Fruit fly (Drosophila melanogaster): Measurements from ENCODE around the gene CG17124.
A peak's percentile ranks its signal among the peaks of the same experiment; 100 is the strongest.

CG17124 gene

dm6 chr2L:10760422-10761166, 4.5 kb upstream of the CG17124 start, which contains the start of gene CG6495 (continued):
- no peak for TF ChIP-seq Sox102F (GFP tag; optimal IDR thresholded peaks at IDR 0.05)
- TF ChIP-seq ss (GFP tag; optimal IDR thresholded peaks at IDR 0.05) = peak in 1 of 2 experiments; percentile 8
- no peak for TF ChIP-seq salr (GFP tag; optimal IDR thresholded peaks at IDR 0.05)
- TF ChIP-seq CG3919 (GFP tag; optimal IDR thresholded peaks at IDR 0.05) = peak; percentile 28
- TF ChIP-seq eg (GFP tag; IDR thresholded peaks at IDR 0.05) = no peak
- TF ChIP-seq CG8632 (GFP tag; optimal IDR thresholded peaks at IDR 0.05) = peak; percentile 3
- peak; percentile 10 for TF ChIP-seq net (GFP tag; optimal IDR thresholded peaks at IDR 0.05)
- peak; percentile 84 for TF ChIP-seq Eip78C (GFP tag)
- no peak for TF ChIP-seq CG6808 (GFP tag; optimal IDR thresholded peaks at IDR 0.05)
- no peak for TF ChIP-seq Hr38 (GFP tag; optimal IDR thresholded peaks at IDR 0.05)
- TF ChIP-seq CG6854 (GFP tag; optimal IDR thresholded peaks at IDR 0.05) = no peak
- no peak for TF ChIP-seq achi (GFP tag; optimal IDR thresholded peaks at IDR 0.05)
- TF ChIP-seq fd59A (GFP tag; optimal IDR thresholded peaks at IDR 0.05) = no peak
- TF ChIP-seq lz (GFP tag; optimal IDR thresholded peaks at IDR 0.05) = no peak
- no peak for TF ChIP-seq dac (GFP tag; optimal IDR thresholded peaks at IDR 0.05)
- TF ChIP-seq Eip75B (GFP tag; optimal IDR thresholded peaks at IDR 0.05) = peak; percentile 33
- TF ChIP-seq Blimp-1 (GFP tag; optimal IDR thresholded peaks at IDR 0.05) = no peak
- TF ChIP-seq Lpt (GFP tag; optimal IDR thresholded peaks at IDR 0.05) = no peak
- no peak for TF ChIP-seq CG10669 (GFP tag; optimal IDR thresholded peaks at IDR 0.05)

DNA sequence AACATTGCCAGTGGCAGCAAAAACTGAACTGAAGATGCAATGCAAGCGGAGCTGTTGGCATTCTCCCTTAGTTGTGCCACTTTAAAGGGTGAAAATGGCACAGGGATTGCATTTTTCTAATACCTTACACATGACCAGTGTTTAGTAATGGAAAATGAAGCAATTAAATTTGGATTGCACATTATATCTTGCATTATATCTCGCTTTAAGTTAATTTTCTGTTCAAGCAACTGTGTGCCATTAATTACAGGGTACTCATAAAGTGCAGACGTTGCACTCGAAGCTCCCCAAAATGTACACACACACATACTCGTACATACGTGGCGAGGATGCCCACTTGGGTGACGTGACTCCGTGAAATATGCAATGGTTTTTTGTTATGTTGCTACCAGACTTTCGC, 3.5 kb upstream of the CG17124 start:
- TF ChIP-seq CG9139 (GFP tag; optimal IDR thresholded peaks at IDR 0.05) (no peak), CG7368 (GFP tag; optimal IDR thresholded peaks at IDR 0.05) (peak; percentile 21), CG6792 (GFP tag; optimal IDR thresholded peaks at IDR 0.05) (peak; percentile 52), esn (GFP tag; optimal IDR thresholded peaks at IDR 0.05) (peak; percentile 46), CG11294 (GFP tag; IDR thresholded peaks at IDR 0.05) (no peak), CG1621 (tag; optimal IDR thresholded peaks at IDR 0.05) (peak; percentile 32), lz (GFP tag; optimal IDR thresholded peaks at IDR 0.05) (peak; percentile 49), CG3919 (GFP tag; optimal IDR thresholded peaks at IDR 0.05) (peak; percentile 56), fkh (GFP tag; optimal IDR thresholded peaks at IDR 0.05) (no peak), CG15336 (GFP tag; IDR thresholded peaks at IDR 0.05) (no peak), fd59A (GFP tag; optimal IDR thresholded peaks at IDR 0.05) (no peak), salr (GFP tag; optimal IDR thresholded peaks at IDR 0.05) (peak in 1 of 2 experiments; percentile 26), Gug (GFP tag; IDR thresholded peaks at IDR 0.05) (no peak), Hr4 (GFP tag; optimal IDR thresholded peaks at IDR 0.05) (peak; percentile 26), svp (GFP tag) (peak; percentile 69), Sox102F (GFP tag; optimal IDR thresholded peaks at IDR 0.05) (peak; percentile 41), Ets96B (tag; optimal IDR thresholded peaks at IDR 0.05) (peak; percentile 61), Lpt (GFP tag; optimal IDR thresholded peaks at IDR 0.05) (no peak), achi (GFP tag; optimal IDR thresholded peaks at IDR 0.05) (peak; percentile 45), CG6163 (GFP tag; IDR thresholded peaks at IDR 0.05) (peak; percentile 71), Met (GFP tag; optimal IDR thresholded peaks at IDR 0.05) (peak; percentile 33), fd85E (GFP tag; optimal IDR thresholded peaks at IDR 0.05) (no peak), CG32006 (GFP tag; optimal IDR thresholded peaks at IDR 0.05) (peak; percentile 57), CG8632 (GFP tag; optimal IDR thresholded peaks at IDR 0.05) (peak; percentile 42), OdsH (GFP tag; optimal IDR thresholded peaks at IDR 0.05) (peak; percentile 37), eg (GFP tag; IDR thresholded peaks at IDR 0.05) (no peak), CG6854 (GFP tag; optimal IDR thresholded peaks at IDR 0.05) (no peak), Hr39 (GFP tag; optimal IDR thresholded peaks at IDR 0.05) (peak; percentile 35), CG6808 (GFP tag; optimal IDR thresholded peaks at IDR 0.05) (no peak), Sox15 (GFP tag; optimal IDR thresholded peaks at IDR 0.05) (peak; percentile 20), acj6 (GFP tag; optimal IDR thresholded peaks at IDR 0.05) (peak; percentile 61), Sox14 (GFP tag; optimal IDR thresholded peaks at IDR 0.05) (peak; percentile 51), CG8319 (GFP tag; optimal IDR thresholded peaks at IDR 0.05) (peak; percentile 29), CG16779 (tag; optimal IDR thresholded peaks at IDR 0.05) (no peak), dsx (GFP tag; optimal IDR thresholded peaks at IDR 0.05; ENCODE audit: poor library complexity, severe bottlenecking) (peak; percentile 11), CG6276 (GFP tag; optimal IDR thresholded peaks at IDR 0.05) (no peak), CG31627 (GFP tag; optimal IDR thresholded peaks at IDR 0.05) (peak; percentile 51), CG34406 (GFP tag; optimal IDR thresholded peaks at IDR 0.05) (peak; percentile 50), CG4318 (GFP tag; optimal IDR thresholded peaks at IDR 0.05) (no peak), cyc (GFP tag; optimal IDR thresholded peaks at IDR 0.05) (peak; percentile 51)
